Fruit fly (Drosophila melanogaster) whole organism, pupa: ENCODE data around the gene CG12009.

ENCODE experiments used
- CG13204 ChIP-seq: fragments of 200-800 bp; sonication (Bioruptor generic); optimal IDR thresholded peaks from 2 replicates; lab custom pipeline; 2018; ENCODE audit warnings: missing biosample characterization, mild to moderate bottlenecking, missing genetic modification characterization, moderate library complexity
- Snoo ChIP-seq: fragments of 200-800 bp; sonication (Bioruptor generic); optimal IDR thresholded peaks from 3 replicates; lab custom pipeline; 2017; ENCODE audit warnings: missing biosample characterization, mild to moderate bottlenecking, missing genetic modification characterization, inconsistent platforms
- rn ChIP-seq: fragments of 200-800 bp; sonication (Bioruptor generic); IDR thresholded peaks from 2 replicates; pipeline ENCODE4 v1.3.6; 2022; ENCODE audit warnings: missing biosample characterization, missing genetic modification characterization

dm6 chr3L:3274463-3275177 is 16.6 kb upstream of the CG12009 start:
- no peak for TF ChIP-seq Snoo (tag; lab: Kevin White, UChicago)
- no peak for TF ChIP-seq rn (GFP tag; lab: Robert Waterston, UW)
- TF ChIP-seq CG13204 (GFP tag; lab: Kevin White, UChicago) = no peak
